Worm (Caenorhabditis elegans): ENCODE data around the gene srh-63.

DNA sequence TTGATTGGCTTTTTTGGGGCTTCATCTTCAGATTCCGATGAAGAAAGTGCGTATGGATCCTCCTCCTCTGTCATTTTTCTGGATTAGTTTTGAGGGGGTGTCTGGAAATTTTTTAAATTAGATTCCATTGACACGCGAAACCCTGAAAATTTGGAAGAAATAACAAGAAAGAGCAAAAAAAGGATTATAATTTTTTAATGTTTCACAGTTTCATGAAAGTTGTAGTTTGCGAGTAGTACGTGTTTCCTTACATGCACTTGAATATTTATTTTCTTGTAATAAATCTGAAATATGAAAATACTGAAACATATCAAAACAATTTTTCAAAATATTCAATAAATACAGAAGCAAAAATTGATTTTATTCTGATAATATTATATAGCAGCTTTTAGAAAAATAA, 18.6 kb upstream of the srh-63 start, which contains the start of gene tag-273:
- no peak for TF ChIP-seq D2030.7 (GFP tag; IDR thresholded peaks at IDR 0.05)
- TF ChIP-seq snpc-4 (GFP tag; optimal IDR thresholded peaks at IDR 0.05), result no peak
- no peak for TF ChIP-seq snpc-4 (tag; optimal IDR thresholded peaks at IDR 0.05)

Measured in whole organism, young adult.